Worm (Caenorhabditis elegans): ENCODE data around the gene T27D12.6.

- TF ChIP-seq elt-2 (tag; optimal IDR thresholded peaks at IDR 0.05) (no peak), npax-4 (tag; optimal IDR thresholded peaks at IDR 0.05) (no peak), hlh-6 (tag; optimal IDR thresholded peaks at IDR 0.05) (no peak), dmd-4 (tag; optimal IDR thresholded peaks at IDR 0.05; ENCODE audit: borderline replicate concordance) (no peak), pax-1 (tag; optimal IDR thresholded peaks at IDR 0.05) (no peak), sox-4 (tag; optimal IDR thresholded peaks at IDR 0.05) (no peak), zip-5 (tag; optimal IDR thresholded peaks at IDR 0.05) (no peak), unc-3 (GFP tag; conservative IDR thresholded peaks at IDR 0.05) (no peak), unc-3 (tag; optimal IDR thresholded peaks at IDR 0.05) (no peak)
These were observed 30.3 kb downstream of the T27D12.6 start, which contains the start of gene K12D12.4 for ce11 chrII:11865644-11866043.

Measured in whole organism, late embryonic.